Worm (Caenorhabditis elegans): ENCODE results near the gene sup-10.

DNA sequence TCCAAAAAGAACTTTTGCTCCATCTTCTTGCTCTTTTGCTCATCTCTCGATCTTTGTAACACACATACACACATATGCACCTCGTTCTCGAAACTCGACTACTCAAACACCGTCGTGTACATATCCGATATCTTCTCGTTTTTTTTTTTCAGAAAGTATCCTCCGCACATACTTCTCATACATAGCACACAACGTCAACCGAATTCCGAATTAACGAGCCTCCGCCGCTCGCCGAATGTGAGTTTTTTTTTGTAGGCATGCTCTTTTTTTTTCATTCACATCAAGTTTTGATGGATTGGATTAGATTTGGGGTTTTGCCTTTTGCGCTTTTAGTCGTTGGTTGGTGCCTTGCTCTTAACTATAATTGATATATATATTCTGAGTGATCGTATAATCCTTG is 9.9 kb upstream of the sup-10 start:
- TF ChIP-seq him-1 (tag; optimal IDR thresholded peaks at IDR 0.05) (no peak), W03F9.2 (tag; optimal IDR thresholded peaks at IDR 0.05) (no peak), dao-5 (tag; optimal IDR thresholded peaks at IDR 0.05) (no peak)

Measured in whole organism, L4/young adult.